Fruit fly (Drosophila melanogaster): ENCODE data around the gene CG13255.

Gene CG13255

dm6 chr3L:20837831-20838301 is 578 bp downstream of the CG13255 start:
- TF ChIP-seq D1 (tag; optimal IDR thresholded peaks at IDR 0.05) (no peak), CG32121 (GFP tag; IDR thresholded peaks at IDR 0.05) (no peak), fd96Ca (GFP tag; IDR thresholded peaks at IDR 0.05) (no peak), CG13204 (GFP tag; optimal IDR thresholded peaks at IDR 0.05) (no peak), Pif1B (GFP tag; optimal IDR thresholded peaks at IDR 0.05) (no peak), Snoo (tag; optimal IDR thresholded peaks at IDR 0.05) (no peak), CG4496 (GFP tag; IDR thresholded peaks at IDR 0.05) (no peak), CG17806 (tag; optimal IDR thresholded peaks at IDR 0.05) (no peak), CG15710 (tag; optimal IDR thresholded peaks at IDR 0.05) (no peak), Ets98B (GFP tag; IDR thresholded peaks at IDR 0.05) (no peak), rn (GFP tag; IDR thresholded peaks at IDR 0.05) (no peak)

DNA sequence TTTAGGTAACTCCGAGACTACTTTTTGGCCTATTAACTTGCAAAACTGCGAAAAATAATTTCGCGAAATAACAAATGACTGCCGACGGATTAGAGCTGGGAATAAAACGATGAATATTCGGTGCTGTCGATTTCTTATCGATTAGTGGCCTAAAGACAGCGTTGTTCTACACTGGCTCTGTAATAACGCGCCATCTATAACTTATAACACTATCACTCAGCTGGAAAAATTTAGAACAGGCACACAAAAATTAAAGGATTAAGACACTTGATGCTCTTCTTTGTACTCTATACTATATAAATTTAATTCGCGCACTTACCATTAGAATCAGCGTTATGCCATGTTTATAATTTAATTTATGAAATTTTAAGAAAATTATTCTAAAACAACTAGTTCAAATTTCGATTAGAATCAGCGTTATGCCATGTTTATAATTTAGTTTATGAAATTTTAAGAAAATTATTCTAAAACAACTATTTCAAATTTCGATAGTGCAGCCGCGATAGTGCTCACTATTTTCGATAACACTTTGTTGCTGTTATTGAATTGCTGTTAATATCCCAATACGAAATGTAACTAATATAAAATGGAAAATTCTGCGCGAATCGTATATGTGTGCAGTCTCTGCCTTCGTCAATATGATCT is 4.3 kb downstream of the CG13255 start, which contains the start of the genes CSN3 and CG11456:
Gene CSN3 (minus strand): TSS at position 112 of the 645 bp plus-strand sequence.
Gene CG11456 (plus strand): TSS at position 523 of the 645 bp plus-strand sequence.
- 0 out of 3 replicates have a peak, but pooled peaks have one; percentile 25 for TF ChIP-seq CG4496 (GFP tag; IDR thresholded peaks at IDR 0.05)
- no peak for TF ChIP-seq rn (GFP tag; IDR thresholded peaks at IDR 0.05)

DNA sequence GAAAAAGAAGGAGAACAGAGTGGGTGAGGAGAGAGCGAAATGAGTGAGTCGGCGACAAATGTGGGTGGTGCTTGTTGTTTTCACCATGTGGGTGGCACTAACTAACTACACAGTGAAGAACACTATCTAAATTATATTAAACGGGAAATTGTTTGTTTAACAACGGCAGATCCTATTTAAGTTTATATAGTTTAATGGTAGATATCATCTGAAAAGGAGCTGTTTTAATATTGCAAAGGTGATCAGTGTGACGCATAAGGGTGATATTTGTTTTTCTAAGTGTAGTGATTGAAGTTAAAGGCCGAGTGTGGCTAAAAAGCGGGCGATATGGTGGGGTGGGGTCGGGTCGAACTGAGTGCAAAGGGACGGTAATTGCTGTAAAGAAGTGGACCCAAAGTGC is 11.3 kb downstream of the CG13255 start:
- no peak for TF ChIP-seq EcR (GFP tag; optimal IDR thresholded peaks at IDR 0.05)
- no peak for TF ChIP-seq D1 (tag; optimal IDR thresholded peaks at IDR 0.05)
- no peak for TF ChIP-seq Pif1B (GFP tag; optimal IDR thresholded peaks at IDR 0.05)
- TF ChIP-seq fd96Ca (GFP tag; IDR thresholded peaks at IDR 0.05), result no peak
- TF ChIP-seq CG12605 (GFP tag; IDR thresholded peaks at IDR 0.05), result no peak
- no peak for TF ChIP-seq CG9948 (tag; optimal IDR thresholded peaks at IDR 0.05)
- no peak for TF ChIP-seq rn (GFP tag; IDR thresholded peaks at IDR 0.05)

- no peak for TF ChIP-seq rn (GFP tag; IDR thresholded peaks at IDR 0.05)
- TF ChIP-seq CG15710 (tag; optimal IDR thresholded peaks at IDR 0.05), result no peak
- no peak for TF ChIP-seq D1 (tag; optimal IDR thresholded peaks at IDR 0.05)
- TF ChIP-seq CG9948 (tag; optimal IDR thresholded peaks at IDR 0.05), result no peak
- TF ChIP-seq CG8301 (tag; optimal IDR thresholded peaks at IDR 0.05), result no peak
- no peak for TF ChIP-seq CG14655 (GFP tag; optimal IDR thresholded peaks at IDR 0.05)
Measured at dm6 chr3L:20857609-20858008, 20.3 kb downstream of the CG13255 start.

DNA sequence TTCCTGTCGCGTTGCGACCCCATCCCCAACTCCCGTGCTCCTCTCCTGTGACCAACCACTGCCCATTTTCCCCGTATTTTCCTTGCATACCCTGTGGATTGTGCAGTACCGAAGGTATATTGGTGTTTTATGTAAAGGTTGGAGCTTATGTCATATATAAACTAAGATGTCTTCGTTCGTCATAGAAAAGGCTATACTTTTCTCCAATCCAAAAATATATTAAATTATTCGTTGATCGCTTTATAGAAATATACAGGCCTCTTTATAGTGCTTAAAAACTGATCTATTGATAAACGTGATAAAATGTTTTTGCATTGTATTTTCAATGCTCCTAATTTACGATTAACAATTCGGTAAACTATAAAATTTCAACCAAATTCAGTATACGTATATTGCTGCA is 31.7 kb downstream of the CG13255 start:
- TF ChIP-seq CG32121 (GFP tag; IDR thresholded peaks at IDR 0.05) (no peak), CG34367 (tag; optimal IDR thresholded peaks at IDR 0.05) (no peak), Snoo (tag; optimal IDR thresholded peaks at IDR 0.05) (no peak), CG14655 (GFP tag; optimal IDR thresholded peaks at IDR 0.05) (peak; percentile 0), CG15710 (tag; optimal IDR thresholded peaks at IDR 0.05) (no peak), rn (GFP tag; IDR thresholded peaks at IDR 0.05) (no peak), CG10348 (GFP tag; IDR thresholded peaks at IDR 0.05) (no peak), Ets98B (GFP tag; IDR thresholded peaks at IDR 0.05) (no peak), CG12605 (GFP tag; IDR thresholded peaks at IDR 0.05) (no peak)

DNA sequence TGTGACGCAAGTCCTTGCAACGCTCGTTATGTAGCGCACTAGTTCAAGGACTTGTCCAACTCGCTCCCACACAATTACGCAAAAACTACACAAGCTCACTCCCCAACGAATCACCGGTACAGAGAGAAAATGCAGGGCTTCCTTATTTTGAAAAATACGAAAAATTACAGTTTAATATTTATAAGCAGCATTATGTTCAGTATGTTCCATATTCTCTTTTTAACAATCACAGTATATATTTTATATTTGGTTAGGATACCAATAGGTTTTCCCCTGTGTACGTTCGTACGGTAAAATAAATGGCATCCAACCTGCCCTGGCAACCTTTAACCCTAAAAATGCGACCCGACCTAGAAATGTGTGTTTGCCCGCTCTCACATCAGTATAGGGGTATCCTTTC is 46.7 kb downstream of the CG13255 start:
- TF ChIP-seq CG4496 (GFP tag; IDR thresholded peaks at IDR 0.05) (no peak), CG14655 (GFP tag; optimal IDR thresholded peaks at IDR 0.05) (no peak), rn (GFP tag; IDR thresholded peaks at IDR 0.05) (no peak), CG9948 (tag; optimal IDR thresholded peaks at IDR 0.05) (no peak), D1 (tag; optimal IDR thresholded peaks at IDR 0.05) (no peak), CG8159 (tag; optimal IDR thresholded peaks at IDR 0.05) (no peak), Ets98B (GFP tag; IDR thresholded peaks at IDR 0.05) (no peak), EcR (GFP tag; optimal IDR thresholded peaks at IDR 0.05) (no peak), gl (tag; optimal IDR thresholded peaks at IDR 0.05) (no peak), Snoo (tag; optimal IDR thresholded peaks at IDR 0.05) (no peak)

DNA sequence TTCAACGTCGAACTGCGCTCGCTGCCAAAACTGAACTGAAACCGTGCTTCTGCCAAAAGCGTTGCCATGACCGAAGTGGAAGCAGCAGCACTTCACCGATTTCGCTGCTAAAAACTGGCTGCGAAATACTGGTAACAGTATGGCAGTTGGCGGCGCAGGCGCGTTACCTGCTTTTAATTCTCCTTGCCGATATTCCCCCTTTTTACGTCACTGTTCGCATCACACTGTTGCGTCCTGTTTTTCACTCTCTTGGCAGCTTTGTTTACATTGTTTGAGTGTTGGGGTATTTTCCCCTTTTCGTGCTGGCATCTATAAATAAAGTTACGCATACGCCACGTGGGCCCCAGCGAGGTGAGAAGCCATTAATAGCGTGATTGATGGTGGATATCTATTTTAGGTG is 47.9 kb downstream of the CG13255 start, which contains the start of gene CG32432:
Gene CG32432 (minus strand): TSS at position 17 of the 400 bp plus-strand sequence.
- TF ChIP-seq CG13204 (GFP tag; optimal IDR thresholded peaks at IDR 0.05), result no peak
- no peak for TF ChIP-seq CG14655 (GFP tag; optimal IDR thresholded peaks at IDR 0.05)
- TF ChIP-seq D1 (tag; optimal IDR thresholded peaks at IDR 0.05), result no peak
- TF ChIP-seq Pif1A (GFP tag; optimal IDR thresholded peaks at IDR 0.05), result no peak
- TF ChIP-seq Snoo (tag; optimal IDR thresholded peaks at IDR 0.05), result no peak
- no peak for TF ChIP-seq CG4496 (GFP tag; IDR thresholded peaks at IDR 0.05)
- TF ChIP-seq rn (GFP tag; IDR thresholded peaks at IDR 0.05), result no peak
- no peak for TF ChIP-seq CG10348 (GFP tag; IDR thresholded peaks at IDR 0.05)
- no peak for TF ChIP-seq gl (tag; optimal IDR thresholded peaks at IDR 0.05)
- TF ChIP-seq CG15710 (tag; optimal IDR thresholded peaks at IDR 0.05), result no peak
- TF ChIP-seq CG8301 (tag; optimal IDR thresholded peaks at IDR 0.05), result no peak
- TF ChIP-seq fd96Ca (GFP tag; IDR thresholded peaks at IDR 0.05), result no peak
- TF ChIP-seq CG12605 (GFP tag; IDR thresholded peaks at IDR 0.05), result no peak
- TF ChIP-seq CG17806 (tag; optimal IDR thresholded peaks at IDR 0.05), result no peak
- no peak for TF ChIP-seq CG9948 (tag; optimal IDR thresholded peaks at IDR 0.05)
- TF ChIP-seq Pif1B (GFP tag; optimal IDR thresholded peaks at IDR 0.05), result no peak
- TF ChIP-seq EcR (GFP tag; optimal IDR thresholded peaks at IDR 0.05), result no peak
- TF ChIP-seq Ets98B (GFP tag; IDR thresholded peaks at IDR 0.05), result no peak
- no peak for TF ChIP-seq CG34367 (tag; optimal IDR thresholded peaks at IDR 0.05)

Data from whole organism, pupa.